Worm (Caenorhabditis elegans): ENCODE measurements around the gene ver-4.
A peak's percentile ranks its signal among the peaks of the same experiment; 100 is the strongest.

- TF ChIP-seq pag-3 (tag; optimal IDR thresholded peaks at IDR 0.05; ENCODE audit: borderline replicate concordance, insufficient read depth), result peak; percentile 65
- TF ChIP-seq unc-86 (tag; optimal IDR thresholded peaks at IDR 0.05), result peak; percentile 93
- peak; percentile 19 for TF ChIP-seq ama-1 (optimal IDR thresholded peaks at IDR 0.05)
- TF ChIP-seq dsc-1 (tag; optimal IDR thresholded peaks at IDR 0.05), result peak; percentile 86
- peak; percentile 76 for TF ChIP-seq nhr-11 (tag; optimal IDR thresholded peaks at IDR 0.05)
Measured at ce11 chrX:11031047-11031695, 49.0 kb downstream of the ver-4 start.

All from whole organism, L1 larva.